Worm (Caenorhabditis elegans): ENCODE data around the gene C28C12.12.

- TF ChIP-seq tab-1 (GFP tag; IDR thresholded peaks at IDR 0.05) (no peak), flt-1 (GFP tag; IDR thresholded peaks at IDR 0.05) (no peak), T22C8.4 (GFP tag; IDR thresholded peaks at IDR 0.05) (no peak), ref-1 (GFP tag; conservative IDR thresholded peaks at IDR 0.05) (no peak), ztf-23 (GFP tag; IDR thresholded peaks at IDR 0.05) (no peak), ztf-29 (GFP tag; IDR thresholded peaks at IDR 0.05) (no peak), med-1 (GFP tag; optimal IDR thresholded peaks at IDR 0.05; ENCODE audit: insufficient read depth) (no peak), klf-2 (GFP tag; conservative IDR thresholded peaks at IDR 0.05) (no peak)
Measured at ce11 chrIV:8462376-8462775, 33.8 kb downstream of the C28C12.12 start.
